Fruit fly (Drosophila melanogaster) whole organism, embryonic: ENCODE measurements around the gene Ser.

Experiments
- CG10147 ChIP-seq: fragments of 200-800 bp; sonication (Bioruptor generic); optimal IDR thresholded peaks from 2 replicates; lab custom pipeline; 2019; ENCODE audit warnings: missing biosample characterization, mild to moderate bottlenecking, missing genetic modification characterization, moderate library complexity
- CG10959 ChIP-seq: fragments of 200-800 bp; sonication (Bioruptor generic); IDR thresholded peaks from 2 replicates; pipeline ENCODE4 v1.3.6; 2022; ENCODE audit warnings: missing biosample characterization, missing genetic modification characterization
- CG13624 ChIP-seq: fragments of 200-800 bp; sonication (Bioruptor generic); optimal IDR thresholded peaks from 2 replicates; lab custom pipeline; 2016; ENCODE audit warnings: missing biosample characterization, missing genetic modification characterization
- CG13894 ChIP-seq: fragments of 200-800 bp; sonication (Bioruptor generic); optimal IDR thresholded peaks from 3 replicates; lab custom pipeline; 2018; ENCODE audit warnings: missing biosample characterization, mild to moderate bottlenecking, missing genetic modification characterization, moderate library complexity
- CG14860 ChIP-seq: fragments of 200-800 bp; sonication (Bioruptor generic); IDR thresholded peaks from 3 replicates; pipeline ENCODE4 v1.3.6; 2022; ENCODE audit warnings: missing biosample characterization, missing genetic modification characterization; ENCODE audit not compliant: partially characterized antibody
- CG15073 ChIP-seq: fragments of 200-800 bp; sonication (Bioruptor generic); optimal IDR thresholded peaks from 2 replicates; lab custom pipeline; 2016; ENCODE audit warnings: missing biosample characterization, missing genetic modification characterization
- CG16813 ChIP-seq: fragments of 200-800 bp; sonication (Bioruptor generic); IDR thresholded peaks from 3 replicates; pipeline ENCODE4 v1.3.6; 2022; ENCODE audit warnings: missing biosample characterization, missing genetic modification characterization; ENCODE audit not compliant: partially characterized antibody
- CG1792 ChIP-seq: fragments of 200-800 bp; sonication (Bioruptor generic); optimal IDR thresholded peaks from 2 replicates; lab custom pipeline; 2016; ENCODE audit warnings: missing biosample characterization, missing genetic modification characterization
- CG2120 ChIP-seq: fragments of 200-800 bp; sonication (Bioruptor generic); optimal IDR thresholded peaks from 3 replicates; lab custom pipeline; 2016; ENCODE audit warnings: missing biosample characterization, missing genetic modification characterization
- CG2202 ChIP-seq: fragments of 200-800 bp; sonication (Bioruptor generic); optimal IDR thresholded peaks from 2 replicates; lab custom pipeline; 2018; ENCODE audit warnings: missing biosample characterization, mild to moderate bottlenecking, missing genetic modification characterization
- CG2678 ChIP-seq: fragments of 200-800 bp; sonication (Bioruptor generic); optimal IDR thresholded peaks from 3 replicates; lab custom pipeline; 2019; ENCODE audit warnings: missing biosample characterization, mild to moderate bottlenecking, missing genetic modification characterization, moderate library complexity
- CG32532 ChIP-seq: fragments of 200-800 bp; sonication (Bioruptor generic); IDR thresholded peaks from 2 replicates; pipeline ENCODE4 v1.3.6; 2022; ENCODE audit warnings: missing biosample characterization, missing genetic modification characterization
- CG6654 ChIP-seq: fragments of 200-800 bp; sonication (Bioruptor generic); optimal IDR thresholded peaks from 2 replicates; lab custom pipeline; 2017; ENCODE audit warnings: missing biosample characterization, mild to moderate bottlenecking, missing genetic modification characterization
- CG6813 ChIP-seq: fragments of 200-800 bp; sonication (Bioruptor generic); optimal IDR thresholded peaks from 2 replicates; lab custom pipeline; 2017; ENCODE audit warnings: missing biosample characterization, missing genetic modification characterization, mild to moderate bottlenecking, moderate library complexity, missing genetic modification reagents
- CG6854 ChIP-seq: fragments of 200-800 bp; sonication (Bioruptor generic); optimal IDR thresholded peaks from 3 replicates; lab custom pipeline; 2017; ENCODE audit warnings: missing biosample characterization, mild to moderate bottlenecking, missing genetic modification characterization
- CG7556 ChIP-seq: fragments of 200-800 bp; sonication (Bioruptor generic); optimal IDR thresholded peaks from 2 replicates; lab custom pipeline; 2017; ENCODE audit warnings: missing biosample characterization, mild to moderate bottlenecking, missing genetic modification characterization
- CHES-1-like ChIP-seq: fragments of 200-800 bp; sonication (Bioruptor generic); optimal IDR thresholded peaks from 2 replicates; lab custom pipeline; 2016; ENCODE audit warnings: missing biosample characterization, missing genetic modification characterization
- CkIIα-i1 ChIP-seq: fragments of 200-800 bp; sonication (Bioruptor generic); IDR thresholded peaks from 2 replicates; pipeline ENCODE4 v1.3.6; 2022; ENCODE audit warnings: missing biosample characterization, missing genetic modification characterization
- CoRest ChIP-seq: fragments of 200-800 bp; sonication (Bioruptor generic); optimal IDR thresholded peaks from 3 replicates; lab custom pipeline; 2018; ENCODE audit warnings: missing biosample characterization, mild to moderate bottlenecking, missing genetic modification characterization, moderate library complexity
- D19A ChIP-seq: fragments of 200-800 bp; optimal IDR thresholded peaks from 3 replicates; lab custom pipeline; 2019; ENCODE audit warnings: missing biosample characterization, mild to moderate bottlenecking, missing genetic modification characterization, moderate library complexity
- Dad ChIP-seq: fragments of 200-800 bp; sonication (Bioruptor generic); optimal IDR thresholded peaks from 3 replicates; lab custom pipeline; 2016; ENCODE audit warnings: missing biosample characterization, missing genetic modification characterization
- Drgx ChIP-seq: fragments of 200-800 bp; sonication (Bioruptor generic); IDR thresholded peaks from 2 replicates; pipeline ENCODE4 v1.3.6; 2022; ENCODE audit warnings: missing biosample characterization, missing genetic modification characterization
- Fer2 ChIP-seq: fragments of 200-800 bp; sonication (Bioruptor generic); optimal IDR thresholded peaks from 2 replicates; lab custom pipeline; 2018; ENCODE audit warnings: missing biosample characterization, mild to moderate bottlenecking, missing genetic modification characterization, moderate library complexity
- HLHmδ ChIP-seq: fragments of 200-800 bp; sonication (Bioruptor generic); optimal IDR thresholded peaks from 2 replicates; lab custom pipeline; 2018; ENCODE audit warnings: missing biosample characterization, mild to moderate bottlenecking, missing genetic modification characterization, moderate library complexity
- Hey ChIP-seq: fragments of 200-800 bp; sonication (Bioruptor generic); optimal IDR thresholded peaks from 3 replicates; lab custom pipeline; 2018; ENCODE audit warnings: missing biosample characterization, mild to moderate bottlenecking, missing genetic modification characterization
- Hmr ChIP-seq: fragments of 200-800 bp; sonication (Bioruptor generic); optimal IDR thresholded peaks from 3 replicates; lab custom pipeline; 2017; ENCODE audit warnings: mild to moderate bottlenecking, missing biosample characterization, missing genetic modification reagents, missing genetic modification characterization
- Hmx ChIP-seq: fragments of 200-800 bp; sonication (Bioruptor generic); optimal IDR thresholded peaks from 2 replicates; lab custom pipeline; 2016; ENCODE audit warnings: missing biosample characterization, missing genetic modification characterization
- Mad ChIP-seq: fragments of 200-800 bp; sonication (Bioruptor generic); optimal IDR thresholded peaks from 2 replicates; lab custom pipeline; 2016; ENCODE audit warnings: missing biosample characterization, missing genetic modification characterization
- Mes4 ChIP-seq: fragments of 200-800 bp; sonication (Bioruptor generic); optimal IDR thresholded peaks from 2 replicates; lab custom pipeline; 2016; ENCODE audit warnings: missing biosample characterization, missing genetic modification characterization
- Myb ChIP-seq: fragments of 200-800 bp; sonication (Bioruptor generic); optimal IDR thresholded peaks from 2 replicates; lab custom pipeline; 2016; ENCODE audit warnings: missing biosample characterization, missing genetic modification characterization
- Ravus ChIP-seq: fragments of 200-800 bp; sonication (Bioruptor generic); IDR thresholded peaks from 2 replicates; pipeline ENCODE4 v1.3.6; 2022; ENCODE audit warnings: missing biosample characterization, missing genetic modification characterization
- Side ChIP-seq: fragments of 200-800 bp; sonication (Bioruptor generic); optimal IDR thresholded peaks from 2 replicates; lab custom pipeline; 2016; ENCODE audit warnings: missing biosample characterization, missing genetic modification characterization
- Ssrp ChIP-seq: fragments of 200-800 bp; sonication (Bioruptor generic); optimal IDR thresholded peaks from 2 replicates; lab custom pipeline; 2018; ENCODE audit warnings: missing biosample characterization, mild to moderate bottlenecking, missing genetic modification characterization, moderate library complexity
- ac ChIP-seq: fragments of 200-800 bp; sonication (Bioruptor generic); optimal IDR thresholded peaks from 3 replicates; lab custom pipeline; 2017; ENCODE audit warnings: missing biosample characterization, mild to moderate bottlenecking, missing genetic modification characterization
- danr ChIP-seq: fragments of 200-800 bp; sonication (Bioruptor generic); IDR thresholded peaks from 2 replicates; pipeline ENCODE4 v1.3.6; 2022; ENCODE audit warnings: missing biosample characterization, missing genetic modification characterization
- dati ChIP-seq: fragments of 200-800 bp; sonication (Bioruptor generic); IDR thresholded peaks from 2 replicates; pipeline ENCODE4 v1.3.6; 2022; ENCODE audit warnings: missing biosample characterization, missing genetic modification characterization
- dm ChIP-seq: fragments of 200-800 bp; sonication (Bioruptor generic); optimal IDR thresholded peaks from 3 replicates; lab custom pipeline; 2016; ENCODE audit warnings: missing biosample characterization, missing genetic modification characterization
- emc ChIP-seq: fragments of 200-800 bp; sonication (Bioruptor generic); optimal IDR thresholded peaks from 2 replicates; lab custom pipeline; 2016; ENCODE audit warnings: missing biosample characterization, missing genetic modification characterization
- en ChIP-seq: fragments of 200-800 bp; sonication (Bioruptor generic); optimal IDR thresholded peaks from 2 replicates; lab custom pipeline; 2016; ENCODE audit warnings: missing biosample characterization, missing genetic modification characterization
- fd3F ChIP-seq: fragments of 200-800 bp; sonication (Bioruptor generic); optimal IDR thresholded peaks from 2 replicates; lab custom pipeline; 2018; ENCODE audit warnings: missing biosample characterization, mild to moderate bottlenecking, missing genetic modification characterization, moderate library complexity
- ham ChIP-seq: fragments of 200-800 bp; sonication (Bioruptor generic); IDR thresholded peaks from 2 replicates; pipeline ENCODE4 v1.3.6; 2022; ENCODE audit warnings: missing biosample characterization, missing genetic modification characterization
- kay ChIP-seq: fragments of 200-800 bp; sonication (Bioruptor generic); optimal IDR thresholded peaks from 2 replicates; lab custom pipeline; 2016; ENCODE audit warnings: missing biosample characterization, missing genetic modification characterization
- nau ChIP-seq: fragments of 200-800 bp; sonication (Bioruptor generic); optimal IDR thresholded peaks from 3 replicates; lab custom pipeline; 2017; ENCODE audit warnings: missing biosample characterization, mild to moderate bottlenecking, missing genetic modification characterization, missing genetic modification reagents
- nerfin-1 ChIP-seq: fragments of 200-800 bp; sonication (Bioruptor generic); optimal IDR thresholded peaks from 3 replicates; lab custom pipeline; 2019; ENCODE audit warnings: missing biosample characterization, mild to moderate bottlenecking, missing genetic modification characterization, moderate library complexity
- nom ChIP-seq: fragments of 200-800 bp; sonication (Bioruptor generic); optimal IDR thresholded peaks from 2 replicates; lab custom pipeline; 2017; ENCODE audit warnings: missing biosample characterization, missing genetic modification characterization, mild to moderate bottlenecking, moderate library complexity, missing genetic modification reagents
- pho ChIP-seq: fragments of 200-800 bp; sonication (Bioruptor generic); optimal IDR thresholded peaks from 2 replicates; lab custom pipeline; 2016; ENCODE audit warnings: missing biosample characterization, missing genetic modification characterization
- pros ChIP-seq: fragments of 200-800 bp; sonication (Bioruptor generic); optimal IDR thresholded peaks from 3 replicates; lab custom pipeline; 2019; ENCODE audit warnings: missing biosample characterization, mild to moderate bottlenecking, missing genetic modification characterization, moderate library complexity
- sisA ChIP-seq: fragments of 200-800 bp; sonication (Bioruptor generic); IDR thresholded peaks from 2 replicates; pipeline ENCODE4 v1.3.6; 2022; ENCODE audit warnings: missing biosample characterization, missing genetic modification characterization
- slou ChIP-seq: fragments of 200-800 bp; sonication (Bioruptor generic); optimal IDR thresholded peaks from 3 replicates; lab custom pipeline; 2016; ENCODE audit warnings: missing biosample characterization, missing genetic modification characterization
- tap ChIP-seq: fragments of 200-800 bp; optimal IDR thresholded peaks from 3 replicates; lab custom pipeline; 2019; ENCODE audit warnings: missing biosample characterization, mild to moderate bottlenecking, missing genetic modification characterization, moderate library complexity
- toy ChIP-seq: fragments of 200-800 bp; sonication (Bioruptor generic); IDR thresholded peaks from 2 replicates; pipeline ENCODE4 v1.3.6; 2022; ENCODE audit warnings: missing biosample characterization, missing genetic modification characterization

Gene Ser

dm6 chr3R:27204694-27205414 lies 10.8 kb upstream of the Ser start (continued):
- TF ChIP-seq dati (GFP tag; lab: Robert Waterston, UW) (no peak), D19A (tag; lab: Kevin White, UChicago) (peak; percentile 33), ac (GFP tag; lab: Kevin White, UChicago) (no peak), Hmx (GFP tag; lab: Kevin White, UChicago) (no peak), CG13894 (no peak), CG6813 (GFP tag; lab: Kevin White, UChicago) (no peak), CG6654 (GFP tag; lab: Kevin White, UChicago) (no peak), CkIIα-i1 (GFP tag; lab: Robert Waterston, UW) (no peak), Ssrp (peak; percentile 5), CG15073 (GFP tag; lab: Kevin White, UChicago) (no peak), CG14860 (no peak), CG7556 (GFP tag; lab: Kevin White, UChicago) (no peak), CoRest (tag; lab: Kevin White, UChicago) (no peak), Mad (GFP tag; lab: Kevin White, UChicago) (no peak), Fer2 (tag; lab: Kevin White, UChicago) (no peak), Drgx (GFP tag; lab: Robert Waterston, UW) (no peak), slou (GFP tag; lab: Kevin White, UChicago) (no peak), danr (no peak), nom (GFP tag; lab: Kevin White, UChicago) (no peak), emc (GFP tag; lab: Kevin White, UChicago) (no peak), CG10959 (GFP tag; lab: Robert Waterston, UW) (no peak), CG1792 (no peak), CG6854 (no peak), pros (GFP tag; lab: Kevin White, UChicago) (no peak), CG2202 (tag; lab: Kevin White, UChicago) (no peak), Myb (GFP tag; lab: Kevin White, UChicago) (no peak), en (GFP tag; lab: Kevin White, UChicago) (no peak), nau (no peak), Side (GFP tag; lab: Kevin White, UChicago) (no peak), CG2120 (GFP tag; lab: Kevin White, UChicago) (no peak), tap (peak; percentile 6), CG10147 (GFP tag; lab: Kevin White, UChicago) (no peak), dm (GFP tag; lab: Kevin White, UChicago) (no peak), CG2678 (tag; lab: Kevin White, UChicago) (peak; percentile 31), ham (no peak), sisA (GFP tag; lab: Robert Waterston, UW) (no peak), toy (GFP tag; lab: Robert Waterston, UW) (no peak), fd3F (GFP tag; lab: Kevin White, UChicago) (no peak), CHES-1-like (GFP tag; lab: Kevin White, UChicago) (no peak), nerfin-1 (peak; percentile 22), Mes4 (no peak), HLHmδ (no peak), Hmr (GFP tag; lab: Kevin White, UChicago) (no peak), CG32532 (no peak), Dad (GFP tag; lab: Kevin White, UChicago) (no peak), CG13624 (no peak), Ravus (GFP tag; lab: Robert Waterston, UW) (no peak), Hey (tag; lab: Kevin White, UChicago) (no peak), CG16813 (GFP tag; lab: Robert Waterston, UW) (no peak), pho (GFP tag; lab: Kevin White, UChicago) (no peak), kay (no peak)
